Fruit fly (Drosophila melanogaster) whole organism, pupa: ENCODE data around the gene Tsp.

Experiments used
- CG10348 ChIP-seq: fragments of 200-800 bp; sonication (Bioruptor generic); IDR thresholded peaks from 2 replicates; pipeline ENCODE4 v1.3.6; 2022; ENCODE audit warnings: missing biosample characterization, missing genetic modification characterization
- CG12605 ChIP-seq: fragments of 200-800 bp; sonication (Bioruptor generic); IDR thresholded peaks from 2 replicates; pipeline ENCODE4 v1.3.6; 2022; ENCODE audit warnings: missing biosample characterization, missing genetic modification characterization
- CG13204 ChIP-seq: fragments of 200-800 bp; sonication (Bioruptor generic); optimal IDR thresholded peaks from 2 replicates; lab custom pipeline; 2018; ENCODE audit warnings: missing biosample characterization, mild to moderate bottlenecking, missing genetic modification characterization, moderate library complexity
- CG14655 ChIP-seq: fragments of 200-800 bp; sonication (Bioruptor generic); optimal IDR thresholded peaks from 3 replicates; lab custom pipeline; 2017; ENCODE audit warnings: mild to moderate bottlenecking, missing biosample characterization, missing genetic modification reagents, missing genetic modification characterization
- CG15710 ChIP-seq: fragments of 200-800 bp; sonication (Bioruptor generic); optimal IDR thresholded peaks from 2 replicates; lab custom pipeline; 2018; ENCODE audit warnings: missing biosample characterization, mild to moderate bottlenecking, missing genetic modification characterization, moderate library complexity
- CG17806 ChIP-seq: fragments of 200-800 bp; sonication (Bioruptor generic); optimal IDR thresholded peaks from 2 replicates; lab custom pipeline; 2018; ENCODE audit warnings: missing biosample characterization, mild to moderate bottlenecking, missing genetic modification characterization, moderate library complexity
- CG32121 ChIP-seq: fragments of 200-800 bp; sonication (Bioruptor generic); IDR thresholded peaks from 2 replicates; pipeline ENCODE4 v1.3.6; 2022; ENCODE audit warnings: missing biosample characterization, missing genetic modification characterization
- CG34367 ChIP-seq: fragments of 200-800 bp; sonication (Bioruptor generic); optimal IDR thresholded peaks from 2 replicates; lab custom pipeline; 2018; ENCODE audit warnings: missing biosample characterization, mild to moderate bottlenecking, missing genetic modification characterization
- CG4496 ChIP-seq: fragments of 200-800 bp; sonication (Bioruptor generic); IDR thresholded peaks from 3 replicates; pipeline ENCODE4 v1.3.6; 2022; ENCODE audit warnings: missing biosample characterization, missing genetic modification characterization
- CG8159 ChIP-seq: fragments of 200-800 bp; sonication (Bioruptor generic); optimal IDR thresholded peaks from 3 replicates; lab custom pipeline; 2018; ENCODE audit warnings: missing biosample characterization, mild to moderate bottlenecking, missing genetic modification characterization, moderate library complexity
- CG8301 ChIP-seq: fragments of 200-800 bp; sonication (Bioruptor generic); optimal IDR thresholded peaks from 2 replicates; lab custom pipeline; 2018; ENCODE audit warnings: missing biosample characterization, mild to moderate bottlenecking, missing genetic modification characterization
- CG9948 ChIP-seq: fragments of 200-800 bp; sonication (Bioruptor generic); optimal IDR thresholded peaks from 2 replicates; lab custom pipeline; 2018; ENCODE audit warnings: missing biosample characterization, mild to moderate bottlenecking, missing genetic modification characterization, moderate library complexity
- D1 ChIP-seq: fragments of 200-800 bp; sonication (Bioruptor generic); optimal IDR thresholded peaks from 2 replicates; lab custom pipeline; 2018; ENCODE audit warnings: missing biosample characterization, mild to moderate bottlenecking, missing genetic modification characterization, moderate library complexity
- EcR ChIP-seq: fragments of 200-800 bp; sonication (Bioruptor generic); optimal IDR thresholded peaks from 3 replicates; lab custom pipeline; 2019; ENCODE audit warnings: missing biosample characterization, missing genetic modification characterization, mild to moderate bottlenecking, moderate library complexity, missing genetic modification reagents
- Ets98B ChIP-seq: fragments of 200-800 bp; sonication (Bioruptor generic); IDR thresholded peaks from 2 replicates; pipeline ENCODE4 v1.3.6; 2022; ENCODE audit warnings: missing biosample characterization, missing genetic modification characterization
- Pif1A ChIP-seq: fragments of 200-800 bp; sonication (Bioruptor generic); optimal IDR thresholded peaks from 3 replicates; lab custom pipeline; 2016; ENCODE audit warnings: missing biosample characterization, missing genetic modification characterization
- Pif1B ChIP-seq: fragments of 200-800 bp; sonication (Bioruptor generic); optimal IDR thresholded peaks from 3 replicates; lab custom pipeline; 2016; ENCODE audit warnings: missing biosample characterization, missing genetic modification characterization
- Snoo ChIP-seq: fragments of 200-800 bp; sonication (Bioruptor generic); optimal IDR thresholded peaks from 3 replicates; lab custom pipeline; 2017; ENCODE audit warnings: missing biosample characterization, mild to moderate bottlenecking, missing genetic modification characterization, inconsistent platforms
- fd96Ca ChIP-seq: fragments of 200-800 bp; sonication (Bioruptor generic); IDR thresholded peaks from 3 replicates; pipeline ENCODE4 v1.3.6; 2022; ENCODE audit warnings: missing biosample characterization, missing genetic modification characterization
- gl ChIP-seq: fragments of 200-800 bp; sonication (Bioruptor generic); optimal IDR thresholded peaks from 2 replicates; lab custom pipeline; 2018; ENCODE audit warnings: missing biosample characterization, mild to moderate bottlenecking, missing genetic modification characterization
- rn ChIP-seq: fragments of 200-800 bp; sonication (Bioruptor generic); IDR thresholded peaks from 2 replicates; pipeline ENCODE4 v1.3.6; 2022; ENCODE audit warnings: missing biosample characterization, missing genetic modification characterization

Gene Tsp

dm6 chr2L:6696229-6696628, 12.7 kb downstream of the Tsp start:
- TF ChIP-seq CG34367 (no peak), CG10348 (GFP tag; lab: Robert Waterston, UW) (no peak), CG14655 (no peak), CG9948 (tag; lab: Kevin White, UChicago) (no peak), CG8301 (tag; lab: Kevin White, UChicago) (no peak), CG4496 (GFP tag; lab: Robert Waterston, UW) (no peak), CG12605 (GFP tag; lab: Robert Waterston, UW) (no peak), CG32121 (no peak), Pif1A (no peak), EcR (GFP tag; lab: Kevin White, UChicago) (no peak), CG17806 (tag; lab: Kevin White, UChicago) (no peak), Pif1B (no peak), CG15710 (tag; lab: Kevin White, UChicago) (no peak), Snoo (tag; lab: Kevin White, UChicago) (no peak), rn (GFP tag; lab: Robert Waterston, UW) (no peak), fd96Ca (no peak), Ets98B (GFP tag; lab: Robert Waterston, UW) (no peak)
- TF ChIP-seq, all 21 proteins: peak for 0

- TF ChIP-seq CG17806 (tag; lab: Kevin White, UChicago) (peak; percentile 52), CG9948 (tag; lab: Kevin White, UChicago) (peak; percentile 69), Pif1A (peak; percentile 65), CG8301 (tag; lab: Kevin White, UChicago) (peak; percentile 81), CG32121 (no peak), EcR (GFP tag; lab: Kevin White, UChicago) (no peak), D1 (tag; lab: Kevin White, UChicago) (peak; percentile 43), gl (no peak), Snoo (tag; lab: Kevin White, UChicago) (peak; percentile 44), CG13204 (GFP tag; lab: Kevin White, UChicago) (peak; percentile 55), CG14655 (peak; percentile 86), Ets98B (GFP tag; lab: Robert Waterston, UW) (no peak), CG10348 (GFP tag; lab: Robert Waterston, UW) (no peak), Pif1B (peak; percentile 39), CG12605 (GFP tag; lab: Robert Waterston, UW) (0 out of 2 replicates have a peak, but pooled peaks have one; percentile 23), CG4496 (GFP tag; lab: Robert Waterston, UW) (0 out of 3 replicates have a peak, but pooled peaks have one; percentile 59), CG34367 (peak; percentile 66), CG15710 (tag; lab: Kevin White, UChicago) (peak; percentile 77), rn (GFP tag; lab: Robert Waterston, UW) (no peak), CG8159 (tag; lab: Kevin White, UChicago) (peak; percentile 83), fd96Ca (peak; percentile 30; the same call in 1 of the 3 replicates)
Measured at dm6 chr2L:6693794-6694254, 15.1 kb downstream of the Tsp start.

- peak; percentile 14 for TF ChIP-seq CG34367
- TF ChIP-seq rn (GFP tag; lab: Robert Waterston, UW), result no peak
- no peak for TF ChIP-seq EcR (GFP tag; lab: Kevin White, UChicago)
- peak; percentile 1 for TF ChIP-seq CG15710 (tag; lab: Kevin White, UChicago)
- TF ChIP-seq D1 (tag; lab: Kevin White, UChicago), result no peak
- no peak for TF ChIP-seq CG10348 (GFP tag; lab: Robert Waterston, UW)
- no peak for TF ChIP-seq fd96Ca
- TF ChIP-seq CG9948 (tag; lab: Kevin White, UChicago), result peak; percentile 25
- peak; percentile 33 for TF ChIP-seq CG17806 (tag; lab: Kevin White, UChicago)
- peak; percentile 59 for TF ChIP-seq CG14655
- TF ChIP-seq Ets98B (GFP tag; lab: Robert Waterston, UW), result no peak
- peak; percentile 30 for TF ChIP-seq CG8301 (tag; lab: Kevin White, UChicago)
- no peak for TF ChIP-seq Snoo (tag; lab: Kevin White, UChicago)
- peak; percentile 4 for TF ChIP-seq CG8159 (tag; lab: Kevin White, UChicago)
- TF ChIP-seq Pif1A, result peak; percentile 22
- no peak for TF ChIP-seq gl
- TF ChIP-seq, all 21 proteins: peak for 8
Measured at dm6 chr2L:6692048-6692447, 16.8 kb downstream of the Tsp start.

- TF ChIP-seq Ets98B (GFP tag; lab: Robert Waterston, UW) (no peak), CG10348 (GFP tag; lab: Robert Waterston, UW) (no peak), CG8301 (tag; lab: Kevin White, UChicago) (no peak), fd96Ca (no peak), CG34367 (no peak), CG12605 (GFP tag; lab: Robert Waterston, UW) (no peak), Snoo (tag; lab: Kevin White, UChicago) (no peak)
Measured at dm6 chr2L:6686612-6687011, 22.3 kb downstream of the Tsp start, which contains the start of gene CG11327. TSS of gene CG11327 (minus strand) at chr2L:6686712.

- TF ChIP-seq CG13204 (GFP tag; lab: Kevin White, UChicago), result no peak
- no peak for TF ChIP-seq CG14655
- peak; percentile 21 for TF ChIP-seq Pif1B
- TF ChIP-seq CG4496 (GFP tag; lab: Robert Waterston, UW), result peak; percentile 77
- TF ChIP-seq CG12605 (GFP tag; lab: Robert Waterston, UW), result peak; percentile 55; the same call in 1 of the 2 replicates
- TF ChIP-seq rn (GFP tag; lab: Robert Waterston, UW), result peak; percentile 19; the same call in 1 of the 2 replicates
- peak; percentile 68 for TF ChIP-seq CG32121
- TF ChIP-seq Pif1A, result peak; percentile 34
- TF ChIP-seq fd96Ca, result peak; percentile 78
- no peak for TF ChIP-seq EcR (GFP tag; lab: Kevin White, UChicago)
- TF ChIP-seq Snoo (tag; lab: Kevin White, UChicago), result peak; percentile 79
- TF ChIP-seq CG9948 (tag; lab: Kevin White, UChicago), result no peak
- TF ChIP-seq CG17806 (tag; lab: Kevin White, UChicago), result peak; percentile 54
- TF ChIP-seq CG15710 (tag; lab: Kevin White, UChicago), result peak; percentile 65
- TF ChIP-seq Ets98B (GFP tag; lab: Robert Waterston, UW), result peak; percentile 70
- TF ChIP-seq CG10348 (GFP tag; lab: Robert Waterston, UW), result no peak
Measured at dm6 chr2L:6683992-6684882, 24.6 kb downstream of the Tsp start, which contains the start of gene Nhe3. TSS of gene Nhe3 (minus strand) at chr2L:6684364.
